Fruit fly (Drosophila melanogaster): ENCODE measurements around the gene CG9192.

The CG9192 gene

DNA sequence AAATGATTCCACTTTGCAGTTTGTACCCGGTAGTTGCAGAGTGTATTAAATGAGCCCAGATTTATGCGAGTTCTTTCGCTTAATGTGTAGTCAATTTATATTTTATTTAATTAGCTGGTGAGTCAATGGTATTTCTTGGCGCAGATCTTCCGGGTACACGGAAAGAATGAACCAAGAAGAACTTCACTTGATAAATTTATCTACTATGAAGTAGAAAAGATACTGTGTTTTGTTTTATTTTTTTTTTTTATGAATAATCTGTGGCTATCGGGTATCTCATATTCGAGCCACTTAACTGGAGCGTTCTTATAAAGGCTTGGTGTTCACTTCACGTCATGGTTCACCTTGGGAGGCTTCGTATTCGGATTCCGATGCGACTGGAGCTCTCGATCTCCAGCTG, 26.9 kb upstream of the CG9192 start (continued):
- TF ChIP-seq CG4318 (GFP tag; optimal IDR thresholded peaks at IDR 0.05) = no peak
- no peak for TF ChIP-seq net (GFP tag; optimal IDR thresholded peaks at IDR 0.05)
- TF ChIP-seq lz (GFP tag; optimal IDR thresholded peaks at IDR 0.05) = peak; percentile 52
- TF ChIP-seq CG8319 (GFP tag; optimal IDR thresholded peaks at IDR 0.05) = no peak
- TF ChIP-seq vri (GFP tag; optimal IDR thresholded peaks at IDR 0.05) = peak; percentile 7
- no peak for TF ChIP-seq Eip93F (GFP tag; optimal IDR thresholded peaks at IDR 0.05)
- TF ChIP-seq CG9139 (GFP tag; optimal IDR thresholded peaks at IDR 0.05) = no peak
- peak in 1 of 2 experiments; percentile 10 for TF ChIP-seq ss (GFP tag; optimal IDR thresholded peaks at IDR 0.05)
- no peak for TF ChIP-seq CG7368 (GFP tag; optimal IDR thresholded peaks at IDR 0.05)
- no peak for TF ChIP-seq Hr38 (GFP tag; optimal IDR thresholded peaks at IDR 0.05)
- no peak for TF ChIP-seq CG6854 (GFP tag; optimal IDR thresholded peaks at IDR 0.05)
- TF ChIP-seq fd59A (GFP tag; optimal IDR thresholded peaks at IDR 0.05) = no peak

DNA sequence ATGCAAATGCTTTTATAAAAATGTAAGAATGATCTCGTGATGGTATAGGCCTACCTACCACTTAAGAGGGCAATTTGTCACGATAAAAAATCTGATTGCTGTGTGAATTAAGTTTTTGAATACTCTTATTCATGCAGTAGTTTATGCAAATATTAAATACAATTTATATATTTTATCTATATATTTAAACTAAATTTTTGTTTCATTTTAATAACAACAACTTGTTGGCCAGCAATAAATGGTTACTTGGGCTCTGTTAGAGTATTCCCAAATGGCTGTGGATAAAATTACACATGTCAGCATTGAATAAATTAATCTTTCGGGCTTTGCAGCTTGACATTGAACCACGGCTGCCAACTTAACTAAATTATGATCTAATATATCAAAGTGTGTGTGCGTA, 20.4 kb upstream of the CG9192 start:
- no peak for TF ChIP-seq CG11902 (GFP tag; optimal IDR thresholded peaks at IDR 0.05)
- TF ChIP-seq CG9139 (GFP tag; optimal IDR thresholded peaks at IDR 0.05) = no peak
- TF ChIP-seq dsx (GFP tag; optimal IDR thresholded peaks at IDR 0.05; ENCODE audit: poor library complexity, severe bottlenecking) = no peak
- no peak for TF ChIP-seq spab (GFP tag; optimal IDR thresholded peaks at IDR 0.05)
- no peak for TF ChIP-seq CG31627 (GFP tag; optimal IDR thresholded peaks at IDR 0.05)
- no peak for TF ChIP-seq topi (GFP tag; optimal IDR thresholded peaks at IDR 0.05)
- no peak for TF ChIP-seq Lpt (GFP tag; optimal IDR thresholded peaks at IDR 0.05)
- TF ChIP-seq Eip75B (GFP tag; optimal IDR thresholded peaks at IDR 0.05) = no peak
- TF ChIP-seq CG16779 (tag; optimal IDR thresholded peaks at IDR 0.05) = no peak
- TF ChIP-seq eg (GFP tag; IDR thresholded peaks at IDR 0.05) = no peak
- TF ChIP-seq Hr38 (GFP tag; optimal IDR thresholded peaks at IDR 0.05) = no peak
- no peak for TF ChIP-seq dac (GFP tag; optimal IDR thresholded peaks at IDR 0.05)
- no peak for TF ChIP-seq fkh (GFP tag; optimal IDR thresholded peaks at IDR 0.05)
- no peak for TF ChIP-seq Hr4 (GFP tag; optimal IDR thresholded peaks at IDR 0.05)
- no peak for TF ChIP-seq OdsH (GFP tag; optimal IDR thresholded peaks at IDR 0.05)
- TF ChIP-seq esn (GFP tag; optimal IDR thresholded peaks at IDR 0.05) = no peak

DNA sequence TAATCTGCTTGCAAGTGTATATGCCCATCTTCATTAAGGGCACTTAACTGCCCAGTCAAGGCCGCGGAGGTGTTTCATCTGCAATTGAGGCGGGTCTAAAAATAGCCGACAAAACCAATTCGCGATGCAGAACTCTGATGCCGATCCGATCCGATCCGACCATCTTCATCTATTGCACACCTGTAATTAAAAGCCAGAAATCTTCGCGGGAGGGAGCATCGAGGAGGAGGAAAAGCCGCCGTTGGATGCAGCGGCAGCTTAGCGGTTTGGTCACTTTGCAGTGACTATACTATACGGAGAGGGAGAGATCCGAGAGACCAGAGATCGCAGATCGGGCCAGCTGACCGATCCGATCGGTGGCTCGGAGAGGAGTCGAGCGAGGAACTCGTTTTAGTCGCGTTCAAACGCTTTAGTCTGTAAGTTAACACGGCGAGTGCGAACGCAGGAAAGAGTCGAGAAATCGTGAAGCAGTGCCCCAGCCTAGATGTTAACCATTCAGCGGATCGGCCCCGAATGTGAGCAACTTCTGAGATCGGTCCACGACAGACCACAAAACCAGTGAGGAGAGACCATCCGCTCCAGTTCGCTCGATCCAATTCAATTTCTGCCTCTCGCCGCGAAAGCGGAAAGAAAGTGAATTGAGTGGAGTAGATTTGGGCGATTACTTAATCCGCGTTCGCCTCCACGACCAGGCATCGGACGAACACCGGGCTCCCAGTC, 18.1 kb upstream of the CG9192 start, which contains the start of gene tfc:
tfc (plus strand) TSS at position 389 of the 720 bp plus-strand sequence.
- TF ChIP-seq OdsH (GFP tag; optimal IDR thresholded peaks at IDR 0.05) = no peak
- no peak for TF ChIP-seq CG11294 (GFP tag; IDR thresholded peaks at IDR 0.05)
- no peak for TF ChIP-seq CG16779 (tag; optimal IDR thresholded peaks at IDR 0.05)
- no peak; the same call in 1 of the 3 replicates for TF ChIP-seq CG6163 (GFP tag; IDR thresholded peaks at IDR 0.05)
- no peak for TF ChIP-seq fd59A (GFP tag; optimal IDR thresholded peaks at IDR 0.05)
- TF ChIP-seq acj6 (GFP tag; optimal IDR thresholded peaks at IDR 0.05) = no peak
- TF ChIP-seq svp (GFP tag) = no peak
- no peak for TF ChIP-seq fkh (GFP tag; optimal IDR thresholded peaks at IDR 0.05)
- TF ChIP-seq CG8632 (GFP tag; optimal IDR thresholded peaks at IDR 0.05) = no peak
- TF ChIP-seq cyc (GFP tag; optimal IDR thresholded peaks at IDR 0.05) = no peak
- TF ChIP-seq salr (GFP tag; optimal IDR thresholded peaks at IDR 0.05) = no peak
- no peak for TF ChIP-seq spab (GFP tag; optimal IDR thresholded peaks at IDR 0.05)
- no peak for TF ChIP-seq Sox14 (GFP tag; optimal IDR thresholded peaks at IDR 0.05)
- no peak for TF ChIP-seq CG9139 (GFP tag; optimal IDR thresholded peaks at IDR 0.05)
- TF ChIP-seq Eip75B (GFP tag; optimal IDR thresholded peaks at IDR 0.05) = no peak
- peak; percentile 13 for TF ChIP-seq achi (GFP tag; optimal IDR thresholded peaks at IDR 0.05)
- TF ChIP-seq vri (GFP tag; optimal IDR thresholded peaks at IDR 0.05) = peak; percentile 72
- TF ChIP-seq Blimp-1 (GFP tag; optimal IDR thresholded peaks at IDR 0.05) = peak; percentile 94
- no peak for TF ChIP-seq Hr39 (GFP tag; optimal IDR thresholded peaks at IDR 0.05)
- TF ChIP-seq ss (GFP tag; optimal IDR thresholded peaks at IDR 0.05) = peak in 1 of 2 experiments; percentile 28
- no peak for TF ChIP-seq CG4318 (GFP tag; optimal IDR thresholded peaks at IDR 0.05)
- no peak for TF ChIP-seq dac (GFP tag; optimal IDR thresholded peaks at IDR 0.05)
- TF ChIP-seq CG31627 (GFP tag; optimal IDR thresholded peaks at IDR 0.05) = no peak
- TF ChIP-seq Smox (GFP tag; optimal IDR thresholded peaks at IDR 0.05) = no peak
- no peak for TF ChIP-seq fd85E (GFP tag; optimal IDR thresholded peaks at IDR 0.05)
- TF ChIP-seq CG6854 (GFP tag; optimal IDR thresholded peaks at IDR 0.05) = peak; percentile 64
- TF ChIP-seq CG32006 (GFP tag; optimal IDR thresholded peaks at IDR 0.05) = no peak
- no peak for TF ChIP-seq CG7368 (GFP tag; optimal IDR thresholded peaks at IDR 0.05)
- no peak for TF ChIP-seq lz (GFP tag; optimal IDR thresholded peaks at IDR 0.05)
- TF ChIP-seq Hr38 (GFP tag; optimal IDR thresholded peaks at IDR 0.05) = no peak
- TF ChIP-seq dsx (GFP tag; optimal IDR thresholded peaks at IDR 0.05; ENCODE audit: poor library complexity, severe bottlenecking) = peak; percentile 8
- TF ChIP-seq CG10669 (GFP tag; optimal IDR thresholded peaks at IDR 0.05) = no peak
- TF ChIP-seq CG6792 (GFP tag; optimal IDR thresholded peaks at IDR 0.05) = peak; percentile 4
- TF ChIP-seq CG3919 (GFP tag; optimal IDR thresholded peaks at IDR 0.05) = peak; percentile 23
- TF ChIP-seq CG11762 (GFP tag; optimal IDR thresholded peaks at IDR 0.05; ENCODE audit: insufficient read depth) = no peak

All from whole organism, prepupa.